Worm (Caenorhabditis elegans) whole organism, early embryonic: ENCODE measurements around the gene C34E10.10.

ENCODE experiments used
- ama-1 ChIP-seq: fragments of 150-350 bp; optimal IDR thresholded peaks from 2 replicates; lab custom pipeline; 2014
- ceh-13 ChIP-seq: fragments of 200-800 bp; sonication (Bioruptor generic); optimal IDR thresholded peaks from 2 replicates; lab custom pipeline; 2018; ENCODE audit warnings: mild to moderate bottlenecking, missing genetic modification characterization, missing compliant biosample characterization
- ceh-36 ChIP-seq: sonication (generic microtip); optimal IDR thresholded peaks from 2 replicates; lab custom pipeline; 2016; ENCODE audit warnings: missing genetic modification characterization, inconsistent platforms, missing compliant biosample characterization
- ets-7 ChIP-seq: sonication (generic microtip); optimal IDR thresholded peaks from 2 replicates; lab custom pipeline; 2016; ENCODE audit warnings: missing genotype, missing genetic modification characterization, missing compliant biosample characterization
- flt-1 ChIP-seq: fragments of 200-800 bp; sonication (Bioruptor generic); IDR thresholded peaks from 2 replicates; pipeline ENCODE4 v1.3.6; 2022; ENCODE audit warnings: missing genetic modification characterization, missing compliant biosample characterization
- hmg-4 ChIP-seq: fragments of 200-800 bp; sonication (Bioruptor generic); optimal IDR thresholded peaks from 2 replicates; lab custom pipeline; 2018; ENCODE audit warnings: mild to moderate bottlenecking, missing genetic modification characterization, missing compliant biosample characterization
- pes-1 ChIP-seq: fragments of 200-800 bp; sonication (Bioruptor generic); IDR thresholded peaks from 2 replicates; pipeline ENCODE4 v1.3.6; 2022; ENCODE audit warnings: missing genetic modification reagents, missing genetic modification characterization, missing compliant biosample characterization
- tbx-11 ChIP-seq: fragments of 200-800 bp; sonication (Bioruptor generic); IDR thresholded peaks from 2 replicates; pipeline ENCODE4 v1.3.6; 2022; ENCODE audit warnings: missing genetic modification characterization, missing compliant biosample characterization
- tbx-37 ChIP-seq: fragments of 200-800 bp; sonication (Bioruptor generic); conservative IDR thresholded peaks from 2 replicates; pipeline ENCODE4 v1.3.6; 2022; ENCODE audit warnings: missing genetic modification reagents, missing genetic modification characterization, missing compliant biosample characterization

DNA sequence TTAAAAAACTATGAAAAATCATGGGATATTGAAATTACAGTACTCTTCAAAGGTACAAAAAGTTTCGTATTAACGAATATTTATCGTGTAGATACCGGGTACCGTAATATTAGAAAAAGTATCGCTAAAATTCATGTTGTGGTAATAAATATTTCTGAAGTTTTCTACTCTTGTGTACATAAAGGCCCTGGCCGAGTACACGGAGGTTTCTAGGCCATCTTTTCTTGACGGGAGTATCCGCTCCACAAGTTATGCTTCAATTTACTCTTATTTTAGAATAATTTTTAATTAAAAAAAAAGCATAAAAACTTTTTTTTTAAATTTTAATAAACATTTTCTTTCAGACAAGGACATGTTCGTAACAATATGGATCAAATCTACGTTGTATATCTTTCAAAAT lies 5.5 kb upstream of the C34E10.10 start:
- TF ChIP-seq pes-1 (GFP tag; lab: Robert Waterston, UW), result no peak
- no peak for TF ChIP-seq ama-1 (lab: Kevin White, UChicago)
- TF ChIP-seq flt-1 (GFP tag; lab: Robert Waterston, UW), result no peak
- no peak for TF ChIP-seq hmg-4 (GFP tag; lab: Kevin White, UChicago)
- TF ChIP-seq ceh-13 (GFP tag; lab: Kevin White, UChicago), result no peak
- TF ChIP-seq tbx-11 (GFP tag; lab: Robert Waterston, UW), result no peak
- no peak for TF ChIP-seq tbx-37
- TF ChIP-seq ets-7 (tag; lab: Kevin White, UChicago), result no peak
- no peak for TF ChIP-seq ceh-36 (tag; lab: Kevin White, UChicago)
